Worm (Caenorhabditis elegans) whole organism, L1 larva: ENCODE measurements around the gene F53C3.6.
A peak's percentile ranks its signal among the peaks of the same experiment; 100 is the strongest.

ENCODE experiments used
- C04F5.9 ChIP-seq: sonication (generic microtip); optimal IDR thresholded peaks from 2 replicates; lab custom pipeline; 2016; ENCODE audit warnings: missing genetic modification characterization, missing compliant biosample characterization
- F16B12.6 ChIP-seq: fragments of 150-350 bp; optimal IDR thresholded peaks from 2 replicates; lab custom pipeline; 2014; ENCODE audit warnings: missing biosample characterization, missing genetic modification characterization
- aha-1 ChIP-seq: fragments of 150-350 bp; optimal IDR thresholded peaks from 2 replicates; lab custom pipeline; 2014; ENCODE audit warnings: missing biosample characterization, missing genetic modification characterization
- aly-2 ChIP-seq: fragments of 150-350 bp; optimal IDR thresholded peaks from 2 replicates; lab custom pipeline; 2014; ENCODE audit warnings: missing biosample characterization, missing genetic modification characterization
- blmp-1 ChIP-seq: fragments of 150-350 bp; optimal IDR thresholded peaks from 2 replicates; lab custom pipeline; 2014; ENCODE audit warnings: missing biosample characterization, missing genetic modification characterization
- ceh-8 ChIP-seq: fragments of 200-800 bp; sonication (Bioruptor generic); optimal IDR thresholded peaks from 2 replicates; lab custom pipeline; 2018; ENCODE audit warnings: mild to moderate bottlenecking, missing genetic modification characterization, moderate library complexity, missing compliant biosample characterization
- ces-1 ChIP-seq: fragments of 150-350 bp; optimal IDR thresholded peaks from 2 replicates; lab custom pipeline; 2014; ENCODE audit warnings: missing biosample characterization, missing genetic modification reagents, missing genetic modification characterization
- efl-1 ChIP-seq, 4 experiments: fragments of 150-350 bp; optimal IDR thresholded peaks in 3 of 4; peaks in 1 of 4; 1 replicate in 1 of 4; 2 replicates in 3 of 4; lab custom pipeline; 2014; ENCODE audit warnings: missing biosample characterization in 2 of 4, missing genetic modification characterization in 2 of 4, missing genetic modification reagents in 2 of 4
- elt-2 ChIP-seq: sonication (generic microtip); optimal IDR thresholded peaks from 2 replicates; lab custom pipeline; 2016; ENCODE audit warnings: missing genetic modification characterization, mild to moderate bottlenecking, inconsistent platforms, missing compliant biosample characterization, missing genetic modification reagents
- elt-3 ChIP-seq, 6 experiments: fragments of 150-350 bp in 1 of 6; sonication (generic microtip); optimal IDR thresholded peaks; 2 replicates each; lab custom pipeline; 2017 to 2018; ENCODE audit warnings: missing biosample characterization in 6 of 6, missing genetic modification characterization in 6 of 6, inconsistent platforms in 1 of 6
- fkh-10 ChIP-seq: sonication (generic microtip); optimal IDR thresholded peaks from 2 replicates; lab custom pipeline; 2017; ENCODE audit warnings: missing biosample characterization, missing genetic modification reagents, missing genetic modification characterization
- fkh-8 ChIP-seq: sonication (generic microtip); optimal IDR thresholded peaks from 2 replicates; lab custom pipeline; 2016; ENCODE audit warnings: mild to moderate bottlenecking, missing genetic modification characterization, missing compliant biosample characterization
- fos-1 ChIP-seq: fragments of 150-350 bp; optimal IDR thresholded peaks from 2 replicates; lab custom pipeline; 2014; ENCODE audit warnings: missing biosample characterization, missing genetic modification characterization
- grh-1 ChIP-seq: fragments of 200-800 bp; sonication (Bioruptor generic); IDR thresholded peaks from 2 replicates; pipeline ENCODE4 v1.3.6; 2022; ENCODE audit warnings: missing genetic modification reagents, missing genetic modification characterization, missing compliant biosample characterization
- hpl-2 ChIP-seq: fragments of 150-350 bp; optimal IDR thresholded peaks from 2 replicates; lab custom pipeline; 2014; ENCODE audit warnings: missing biosample characterization, missing genetic modification reagents, missing genetic modification characterization
- jun-1 ChIP-seq: fragments of 150-350 bp; optimal IDR thresholded peaks from 2 replicates; lab custom pipeline; 2014; ENCODE audit warnings: missing biosample characterization, missing genetic modification reagents, missing genetic modification characterization
- lin-13 ChIP-seq: fragments of 150-350 bp; optimal IDR thresholded peaks from 2 replicates; lab custom pipeline; 2014; ENCODE audit warnings: missing biosample characterization, missing genetic modification reagents, missing genetic modification characterization
- lin-14 ChIP-seq: fragments of 200-800 bp; sonication (Bioruptor generic); optimal IDR thresholded peaks from 2 replicates; lab custom pipeline; 2018; ENCODE audit warnings: mild to moderate bottlenecking, missing genetic modification characterization, moderate library complexity, missing compliant biosample characterization
- lin-15B ChIP-seq: fragments of 150-350 bp; sonication (generic microtip); optimal IDR thresholded peaks from 3 replicates; lab custom pipeline; 2014; ENCODE audit warnings: missing biosample characterization, missing genetic modification characterization
- lsy-2 ChIP-seq, 2 experiments: fragments of 150-350 bp; optimal IDR thresholded peaks; 2 replicates each; lab custom pipeline; 2014; ENCODE audit warnings: missing biosample characterization in 2 of 2, missing genetic modification characterization in 2 of 2
- mab-9 ChIP-seq: fragments of 200-800 bp; sonication (Bioruptor generic); IDR thresholded peaks from 2 replicates; pipeline ENCODE4 v1.3.6; 2022; ENCODE audit warnings: missing genetic modification reagents, missing genetic modification characterization, missing compliant biosample characterization
- mdl-1 ChIP-seq, 2 experiments: fragments of 150-350 bp; optimal IDR thresholded peaks; 2 replicates each; lab custom pipeline; 2014 to 2017; ENCODE audit warnings: missing biosample characterization in 2 of 2, missing genetic modification characterization in 2 of 2, inconsistent platforms in 1 of 2
- nhr-11 ChIP-seq: fragments of 150-350 bp; optimal IDR thresholded peaks from 2 replicates; lab custom pipeline; 2014; ENCODE audit warnings: missing biosample characterization, missing genetic modification characterization
- nhr-19 ChIP-seq: fragments of 200-800 bp; sonication (Bioruptor generic); conservative IDR thresholded peaks from 2 replicates; pipeline ENCODE4 v1.3.6; 2022; ENCODE audit warnings: missing genetic modification characterization, missing compliant biosample characterization
- nhr-20 ChIP-seq: sonication (generic microtip); optimal IDR thresholded peaks from 2 replicates; lab custom pipeline; 2016; ENCODE audit warnings: mild to moderate bottlenecking, missing genetic modification characterization, missing compliant biosample characterization
- nhr-28 ChIP-seq: fragments of 150-350 bp; optimal IDR thresholded peaks from 2 replicates; lab custom pipeline; 2014; ENCODE audit warnings: missing biosample characterization, missing genetic modification characterization
- nhr-71 ChIP-seq: sonication (generic microtip); optimal IDR thresholded peaks from 2 replicates; lab custom pipeline; 2016; ENCODE audit warnings: mild to moderate bottlenecking, missing genetic modification characterization, moderate library complexity, missing compliant biosample characterization
- nhr-76 ChIP-seq: sonication (generic microtip); optimal IDR thresholded peaks from 2 replicates; lab custom pipeline; 2017; ENCODE audit warnings: missing biosample characterization, missing genetic modification characterization
- nhr-84 ChIP-seq: sonication (generic microtip); optimal IDR thresholded peaks from 2 replicates; lab custom pipeline; 2017; ENCODE audit warnings: missing biosample characterization, missing genetic modification characterization
- nhr-85 ChIP-seq: sonication (generic microtip); peaks from one replicate; lab custom pipeline; 2016; ENCODE audit warnings: missing genetic modification characterization, inconsistent platforms, missing compliant biosample characterization
- nhr-90 ChIP-seq: sonication (generic microtip); optimal IDR thresholded peaks from 2 replicates; lab custom pipeline; 2016; ENCODE audit warnings: mild to moderate bottlenecking, missing genetic modification characterization, missing compliant biosample characterization; ENCODE audit not compliant: poor library complexity
- pag-3 ChIP-seq: sonication (generic microtip); optimal IDR thresholded peaks from 2 replicates; lab custom pipeline; 2017; ENCODE audit warnings: missing genetic modification characterization, mild to moderate bottlenecking, missing compliant biosample characterization, antibody characterized with exemption, borderline replicate concordance; ENCODE audit not compliant: insufficient read depth
- pax-3 ChIP-seq: fragments of 200-800 bp; sonication (Bioruptor generic); optimal IDR thresholded peaks from 2 replicates; lab custom pipeline; 2018; ENCODE audit warnings: mild to moderate bottlenecking, missing genetic modification characterization, moderate library complexity, missing compliant biosample characterization
- pqm-1 ChIP-seq: sonication (generic microtip); optimal IDR thresholded peaks from 3 replicates; lab custom pipeline; 2017; ENCODE audit warnings: missing biosample characterization, missing genetic modification characterization
- rnt-1 ChIP-seq: sonication (generic microtip); optimal IDR thresholded peaks from 2 replicates; lab custom pipeline; 2016; ENCODE audit warnings: mild to moderate bottlenecking, missing genetic modification characterization, moderate library complexity, missing compliant biosample characterization
- skn-1 ChIP-seq: fragments of 150-350 bp; optimal IDR thresholded peaks from 2 replicates; lab custom pipeline; 2014; ENCODE audit warnings: missing biosample characterization, missing genetic modification characterization
- snu-23 ChIP-seq: sonication (generic microtip); optimal IDR thresholded peaks from 2 replicates; lab custom pipeline; 2016; ENCODE audit warnings: missing genetic modification characterization, missing compliant biosample characterization
- sox-4 ChIP-seq: sonication (generic microtip); optimal IDR thresholded peaks from 2 replicates; lab custom pipeline; 2016; ENCODE audit warnings: missing genetic modification characterization, missing compliant biosample characterization
- swsn-7 ChIP-seq: sonication (generic microtip); optimal IDR thresholded peaks from 2 replicates; lab custom pipeline; 2016; ENCODE audit warnings: missing genetic modification characterization, missing compliant biosample characterization
- tbx-2 ChIP-seq: sonication (generic microtip); optimal IDR thresholded peaks from 2 replicates; lab custom pipeline; 2016; ENCODE audit warnings: missing genetic modification characterization, missing compliant biosample characterization
- tlp-1 ChIP-seq: fragments of 150-350 bp; optimal IDR thresholded peaks from 2 replicates; lab custom pipeline; 2014; ENCODE audit warnings: missing biosample characterization, missing genetic modification characterization
- unc-130 ChIP-seq: fragments of 150-350 bp; optimal IDR thresholded peaks from 2 replicates; lab custom pipeline; 2017; ENCODE audit warnings: missing biosample characterization, missing genetic modification characterization, inconsistent platforms
- unc-30 ChIP-seq: sonication (generic microtip); optimal IDR thresholded peaks from 2 replicates; lab custom pipeline; 2017; ENCODE audit warnings: missing biosample characterization, missing genetic modification characterization
- unc-86 ChIP-seq: sonication (generic microtip); optimal IDR thresholded peaks from 2 replicates; lab custom pipeline; 2016; ENCODE audit warnings: missing genetic modification characterization, missing compliant biosample characterization
- vab-15 ChIP-seq: sonication (generic microtip); optimal IDR thresholded peaks from 2 replicates; lab custom pipeline; 2017; ENCODE audit warnings: missing genotype, mild to moderate bottlenecking, missing genetic modification characterization, missing compliant biosample characterization
- xbp-1 ChIP-seq: sonication (generic microtip); optimal IDR thresholded peaks from 2 replicates; lab custom pipeline; 2016; ENCODE audit warnings: missing genetic modification characterization, missing compliant biosample characterization
- zag-1 ChIP-seq: fragments of 150-350 bp; optimal IDR thresholded peaks from 2 replicates; lab custom pipeline; 2014; ENCODE audit warnings: missing biosample characterization, missing genetic modification characterization
- ztf-11 ChIP-seq, 2 experiments: sonication (generic microtip); optimal IDR thresholded peaks; 2 replicates each; lab custom pipeline; 2016 to 2017; ENCODE audit warnings: missing genetic modification characterization in 2 of 2, missing biosample characterization in 1 of 2, missing compliant biosample characterization in 1 of 2
- ztf-4 ChIP-seq: fragments of 150-350 bp; optimal IDR thresholded peaks from 2 replicates; lab custom pipeline; 2014; ENCODE audit warnings: missing biosample characterization, missing genetic modification characterization

The F53C3.6 gene

DNA sequence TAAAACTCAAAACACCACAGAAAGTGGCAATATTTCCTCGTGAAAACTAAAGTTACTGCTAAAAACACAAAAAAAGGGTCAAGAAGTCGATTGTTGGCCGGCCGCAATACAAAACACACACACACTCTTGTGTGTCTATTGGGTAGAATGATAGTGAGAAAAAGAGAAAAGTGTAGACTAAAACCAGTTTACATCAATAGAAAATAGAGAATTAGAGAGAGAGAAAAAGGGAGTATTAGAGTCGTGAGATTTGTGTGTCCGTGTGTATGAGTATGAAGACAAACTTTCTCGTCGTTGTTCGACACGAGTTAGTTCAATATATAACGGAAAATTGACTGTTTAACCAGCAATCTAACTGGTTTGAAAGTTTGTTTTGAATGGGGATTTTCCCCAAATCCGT, 31.5 kb downstream of the F53C3.6 start (continued):
- TF ChIP-seq nhr-90 (tag; lab: Kevin White, UChicago) (peak; percentile 12), ztf-4 (tag; lab: Kevin White, UChicago) (no peak), aha-1 (tag; lab: Kevin White, UChicago) (no peak), hpl-2 (GFP tag; lab: Kevin White, UChicago) (no peak), ztf-11 (tag; optimal IDR thresholded peaks at IDR 0.05; lab: Kevin White, UChicago) (no peak), nhr-85 (peak; percentile 58), nhr-11 (tag; lab: Kevin White, UChicago) (no peak), unc-86 (tag; lab: Kevin White, UChicago) (no peak), nhr-20 (tag; lab: Kevin White, UChicago) (peak; percentile 61), tlp-1 (tag; lab: Kevin White, UChicago) (no peak), ces-1 (GFP tag; lab: Kevin White, UChicago) (no peak)

DNA sequence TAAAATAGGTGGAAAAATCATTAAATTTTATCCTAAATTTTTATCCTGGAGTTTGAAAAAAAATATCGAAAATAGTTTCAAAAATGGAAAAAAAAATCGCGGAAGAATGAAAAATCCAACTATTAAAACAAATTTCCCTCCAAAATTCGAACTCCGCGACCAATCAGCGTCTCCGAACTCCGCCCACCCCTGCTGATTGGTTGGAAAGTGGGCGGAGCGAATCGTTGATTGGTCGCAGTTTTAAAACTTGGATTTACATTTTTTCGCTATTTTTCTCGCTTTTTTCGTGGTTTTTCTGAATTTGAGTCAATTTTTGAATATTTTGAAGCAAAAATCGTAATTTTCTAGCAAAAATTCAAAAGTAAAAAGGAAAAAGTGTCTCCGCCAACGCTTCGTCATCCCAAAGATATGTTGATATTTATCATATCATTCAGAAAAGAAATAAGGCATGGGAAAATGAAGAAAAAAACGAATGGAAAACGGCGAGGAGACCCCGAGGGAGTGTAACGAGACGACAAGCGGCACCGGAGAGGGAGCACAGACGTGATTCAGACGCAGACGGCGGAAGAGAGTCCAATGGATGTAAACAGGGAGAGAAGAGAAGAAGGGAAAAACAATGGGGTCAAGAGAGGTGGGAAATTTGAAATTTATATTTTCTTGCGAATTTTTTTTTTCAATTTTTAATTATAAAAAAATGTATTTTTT, 32.7 kb downstream of the F53C3.6 start:
- TF ChIP-seq grh-1 (GFP tag; lab: Robert Waterston, UW) (no peak), pax-3 (tag; lab: Kevin White, UChicago) (no peak), ceh-8 (no peak), elt-2 (tag; lab: Kevin White, UChicago) (no peak), nhr-90 (tag; lab: Kevin White, UChicago) (peak; percentile 30), lin-14 (GFP tag; lab: Kevin White, UChicago) (peak; percentile 83), unc-130 (tag; lab: Kevin White, UChicago) (no peak), lsy-2 (tag; optimal IDR thresholded peaks at IDR 0.05; lab: Kevin White, UChicago) (peak; percentile 53 to 54), unc-86 (tag; lab: Kevin White, UChicago) (no peak), pag-3 (tag; lab: Kevin White, UChicago) (no peak), aly-2 (tag; lab: Kevin White, UChicago) (no peak), C04F5.9 (no peak), nhr-84 (tag; lab: Kevin White, UChicago) (no peak), nhr-28 (tag; lab: Kevin White, UChicago) (no peak), lin-15B (tag; lab: Kevin White, UChicago) (no peak), nhr-71 (peak; percentile 73), xbp-1 (tag; lab: Kevin White, UChicago) (peak; percentile 15), efl-1 (optimal IDR thresholded peaks at IDR 0.05; lab: Kevin White, UChicago) (peak; percentile 49 to 63), efl-1 (GFP tag; optimal IDR thresholded peaks at IDR 0.05 in 1 of 2; lab: Kevin White, UChicago) (peak; percentile 66 to 93), skn-1 (tag; lab: Kevin White, UChicago) (peak; percentile 48), fos-1 (tag; lab: Kevin White, UChicago) (no peak), swsn-7 (tag; lab: Kevin White, UChicago) (peak; percentile 45), rnt-1 (tag; lab: Kevin White, UChicago) (no peak), fkh-8 (tag; lab: Kevin White, UChicago) (peak; percentile 2), tlp-1 (tag; lab: Kevin White, UChicago) (no peak), blmp-1 (tag; lab: Kevin White, UChicago) (peak; percentile 91), mab-9 (GFP tag; lab: Robert Waterston, UW) (no peak), zag-1 (tag; lab: Kevin White, UChicago) (no peak), mdl-1 (tag; optimal IDR thresholded peaks at IDR 0.05; lab: Kevin White, UChicago) (peak in 1 of 2 experiments; percentile 62), lin-13 (GFP tag; lab: Kevin White, UChicago) (peak; percentile 5), fkh-10 (GFP tag; lab: Kevin White, UChicago) (no peak), snu-23 (peak; percentile 59), jun-1 (tag; lab: Kevin White, UChicago) (no peak), nhr-19 (GFP tag; lab: Robert Waterston, UW) (0 out of 2 replicates have a peak, but pooled peaks have one; percentile 4), vab-15 (tag; lab: Kevin White, UChicago) (no peak), F16B12.6 (tag; lab: Kevin White, UChicago) (no peak), nhr-76 (tag; lab: Kevin White, UChicago) (no peak), sox-4 (no peak), tbx-2 (tag; lab: Kevin White, UChicago) (peak; percentile 15), elt-3 (tag; optimal IDR thresholded peaks at IDR 0.05; lab: Kevin White, UChicago) (peak in 1 of 6 experiments; percentile 80), pqm-1 (no peak), unc-30 (tag; lab: Kevin White, UChicago) (no peak), nhr-85 (peak; percentile 67), ztf-11 (tag; optimal IDR thresholded peaks at IDR 0.05; lab: Kevin White, UChicago) (no peak), nhr-11 (tag; lab: Kevin White, UChicago) (no peak)
